Worm (Caenorhabditis elegans) whole organism, early embryonic: ENCODE results near the gene M04C3.5.

Experiments
- F13C5.2 ChIP-seq: sonication (generic microtip); optimal IDR thresholded peaks from 2 replicates; lab custom pipeline; 2017; ENCODE audit warnings: mild to moderate bottlenecking, missing genetic modification characterization, inconsistent platforms, missing compliant biosample characterization
- ama-1 ChIP-seq: fragments of 150-350 bp; optimal IDR thresholded peaks from 2 replicates; lab custom pipeline; 2014
- flt-1 ChIP-seq: fragments of 200-800 bp; sonication (Bioruptor generic); IDR thresholded peaks from 2 replicates; pipeline ENCODE4 v1.3.6; 2022; ENCODE audit warnings: missing genetic modification characterization, missing compliant biosample characterization
- hmbx-1 ChIP-seq: sonication (generic microtip); optimal IDR thresholded peaks from 2 replicates; lab custom pipeline; 2016; ENCODE audit warnings: mild to moderate bottlenecking, missing genetic modification characterization, missing compliant biosample characterization
- hnd-1 ChIP-seq: sonication (generic microtip); optimal IDR thresholded peaks from 2 replicates; lab custom pipeline; 2016; ENCODE audit warnings: missing genetic modification characterization, missing compliant biosample characterization
- tbx-11 ChIP-seq: fragments of 200-800 bp; sonication (Bioruptor generic); IDR thresholded peaks from 2 replicates; pipeline ENCODE4 v1.3.6; 2022; ENCODE audit warnings: missing genetic modification characterization, missing compliant biosample characterization
- tra-4 ChIP-seq: sonication (generic microtip); optimal IDR thresholded peaks from 2 replicates; lab custom pipeline; 2017; ENCODE audit warnings: missing genetic modification characterization, missing compliant biosample characterization

DNA sequence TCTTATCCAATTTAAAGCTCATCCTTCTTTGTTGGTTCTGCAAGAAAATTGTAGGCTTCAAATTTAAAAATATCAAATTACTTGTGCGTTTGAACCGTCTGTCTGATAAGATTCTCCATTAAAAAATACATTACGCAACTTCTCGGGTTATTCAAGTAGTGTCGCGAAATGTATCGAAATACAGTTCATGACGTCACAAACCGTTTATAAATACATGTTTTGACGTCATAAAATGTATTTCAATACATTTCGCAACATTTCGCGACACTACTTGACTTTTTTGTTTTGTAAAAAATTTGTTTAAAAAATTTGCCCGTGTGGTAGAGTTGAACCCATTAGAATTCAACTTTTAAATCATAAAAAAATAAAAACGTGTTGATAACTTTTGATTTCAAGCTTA lies 5.9 kb upstream of the M04C3.5 start:
- no peak for TF ChIP-seq flt-1
- TF ChIP-seq tra-4 (tag; lab: Kevin White, UChicago): no peak
- no peak for TF ChIP-seq ama-1 (lab: Kevin White, UChicago)
- no peak for TF ChIP-seq tbx-11 (GFP tag; lab: Robert Waterston, UW)
- no peak for TF ChIP-seq F13C5.2
- no peak for TF ChIP-seq hmbx-1
- no peak for TF ChIP-seq hnd-1 (tag; lab: Kevin White, UChicago)
